Worm (Caenorhabditis elegans) whole organism, young adult: Measurements from ENCODE around the gene C40A11.7.

ENCODE experiments used
- ama-1 ChIP-seq, 3 experiments: fragments of 150-350 bp in 1 of 3; sonication (generic microtip) in 2 of 3; optimal IDR thresholded peaks; 2 replicates each; lab custom pipeline; 2014 to 2018; ENCODE audit warnings: missing biosample characterization in 2 of 3, missing genetic modification characterization in 2 of 3, missing genetic modification reagents in 2 of 3
- attf-6 ChIP-seq: fragments of 200-800 bp; sonication (Bioruptor generic); IDR thresholded peaks from 2 replicates; pipeline ENCODE4 v1.3.6; 2022; ENCODE audit warnings: missing genetic modification reagents, missing genetic modification characterization, missing compliant biosample characterization
- ets-4 ChIP-seq: fragments of 200-800 bp; sonication (Bioruptor generic); optimal IDR thresholded peaks from 2 replicates; lab custom pipeline; 2018; ENCODE audit warnings: mild to moderate bottlenecking, missing genetic modification characterization, missing compliant biosample characterization
- pbrm-1 ChIP-seq: fragments of 200-800 bp; sonication (Bioruptor generic); IDR thresholded peaks from 2 replicates; pipeline ENCODE4 v1.3.6; 2022; ENCODE audit warnings: missing genetic modification reagents, missing genetic modification characterization, missing compliant biosample characterization
- pha-4 ChIP-seq: fragments of 150-350 bp; sonication (generic microtip); optimal IDR thresholded peaks from 2 replicates; lab custom pipeline; 2014; ENCODE audit warnings: missing biosample characterization, missing genetic modification reagents, missing genetic modification characterization

- TF ChIP-seq ets-4 (GFP tag; lab: Kevin White, UChicago) (no peak), attf-6 (GFP tag; lab: Robert Waterston, UW) (no peak), pbrm-1 (GFP tag; lab: Robert Waterston, UW) (no peak), pha-4 (tag; lab: Kevin White, UChicago) (no peak), ama-1 (optimal IDR thresholded peaks at IDR 0.05; lab: Kevin White, UChicago) (no peak), ama-1 (GFP tag; optimal IDR thresholded peaks at IDR 0.05; lab: Kevin White, UChicago) (no peak)
Observed at ce11 chrII:2122091-2122490, 28.3 kb downstream of the C40A11.7 start, which contains the start of gene math-37.
